Fruit fly (Drosophila melanogaster) whole organism, prepupa: ENCODE results near the gene Delta.

Experiments used
- Blimp-1 ChIP-seq: fragments of 200-800 bp; sonication (Bioruptor generic); optimal IDR thresholded peaks from 3 replicates; lab custom pipeline; 2017; ENCODE audit warnings: missing biosample characterization, missing genetic modification characterization, mild to moderate bottlenecking, moderate library complexity, missing genetic modification reagents
- CG10669 ChIP-seq: fragments of 200-800 bp; sonication (Bioruptor generic); optimal IDR thresholded peaks from 3 replicates; lab custom pipeline; 2018; ENCODE audit warnings: missing biosample characterization, mild to moderate bottlenecking, missing genetic modification characterization, moderate library complexity
- CG11902 ChIP-seq: fragments of 200-800 bp; sonication (Bioruptor generic); optimal IDR thresholded peaks from 3 replicates; lab custom pipeline; 2016; ENCODE audit warnings: missing biosample characterization, missing genetic modification characterization
- CG15336 ChIP-seq: fragments of 200-800 bp; sonication (Bioruptor generic); IDR thresholded peaks from 2 replicates; pipeline ENCODE4 v1.3.6; 2022; ENCODE audit warnings: missing biosample characterization, missing genetic modification characterization
- CG1621 ChIP-seq: fragments of 200-800 bp; sonication (Bioruptor generic); optimal IDR thresholded peaks from 3 replicates; lab custom pipeline; 2018; ENCODE audit warnings: missing biosample characterization, mild to moderate bottlenecking, missing genetic modification characterization
- CG16779 ChIP-seq: fragments of 200-800 bp; sonication (Bioruptor generic); optimal IDR thresholded peaks from 3 replicates; lab custom pipeline; 2017; ENCODE audit warnings: missing biosample characterization, mild to moderate bottlenecking, missing genetic modification characterization
- CG3032 ChIP-seq: fragments of 200-800 bp; optimal IDR thresholded peaks from 2 replicates; lab custom pipeline; 2019; ENCODE audit warnings: missing biosample characterization, mild to moderate bottlenecking, missing genetic modification characterization, moderate library complexity
- CG31627 ChIP-seq: fragments of 200-800 bp; sonication (Bioruptor generic); optimal IDR thresholded peaks from 3 replicates; lab custom pipeline; 2016; ENCODE audit warnings: missing biosample characterization, missing genetic modification characterization
- CG34406 ChIP-seq: fragments of 200-800 bp; sonication (Bioruptor generic); optimal IDR thresholded peaks from 3 replicates; lab custom pipeline; 2016; ENCODE audit warnings: missing biosample characterization, missing genetic modification characterization
- CG3919 ChIP-seq: fragments of 200-800 bp; sonication (Bioruptor generic); optimal IDR thresholded peaks from 3 replicates; lab custom pipeline; 2016; ENCODE audit warnings: missing biosample characterization, missing genetic modification characterization
- CG6808 ChIP-seq: fragments of 200-800 bp; sonication (Bioruptor generic); optimal IDR thresholded peaks from 3 replicates; lab custom pipeline; 2017; ENCODE audit warnings: missing biosample characterization, missing genetic modification characterization, mild to moderate bottlenecking, moderate library complexity, missing genetic modification reagents
- CG6854 ChIP-seq: fragments of 200-800 bp; sonication (Bioruptor generic); optimal IDR thresholded peaks from 2 replicates; lab custom pipeline; 2017; ENCODE audit warnings: missing biosample characterization, mild to moderate bottlenecking, missing genetic modification characterization
- CG7368 ChIP-seq: fragments of 200-800 bp; sonication (Bioruptor generic); optimal IDR thresholded peaks from 3 replicates; lab custom pipeline; 2016; ENCODE audit warnings: missing biosample characterization, missing genetic modification characterization
- CG8119 ChIP-seq: fragments of 200-800 bp; sonication (Bioruptor generic); IDR thresholded peaks from 3 replicates; pipeline ENCODE4 v1.3.6; 2022; ENCODE audit warnings: missing biosample characterization, missing genetic modification characterization
- CG8319 ChIP-seq: fragments of 200-800 bp; sonication (Bioruptor generic); optimal IDR thresholded peaks from 3 replicates; lab custom pipeline; 2016; ENCODE audit warnings: missing biosample characterization, missing genetic modification characterization
- CG8632 ChIP-seq: fragments of 200-800 bp; sonication (Bioruptor generic); optimal IDR thresholded peaks from 3 replicates; lab custom pipeline; 2016; ENCODE audit warnings: missing biosample characterization, missing genetic modification characterization
- Eip75B ChIP-seq: fragments of 200-800 bp; sonication (Bioruptor generic); optimal IDR thresholded peaks from 3 replicates; lab custom pipeline; 2016; ENCODE audit warnings: missing biosample characterization, missing genetic modification characterization
- Eip78C ChIP-seq: fragments of 200-800 bp; sonication (Bioruptor generic); peaks from one replicate; lab custom pipeline; 2016; ENCODE audit warnings: missing biosample characterization, missing genetic modification characterization
- Ets96B ChIP-seq: fragments of 200-800 bp; optimal IDR thresholded peaks from 2 replicates; lab custom pipeline; 2019; ENCODE audit warnings: missing biosample characterization, mild to moderate bottlenecking, missing genetic modification characterization, moderate library complexity
- Hr38 ChIP-seq: sonication (Bioruptor generic); optimal IDR thresholded peaks from 2 replicates; lab custom pipeline; 2016; ENCODE audit warnings: missing biosample characterization, missing genetic modification characterization
- Hr39 ChIP-seq: fragments of 200-800 bp; sonication (Bioruptor generic); optimal IDR thresholded peaks from 2 replicates; lab custom pipeline; 2016; ENCODE audit warnings: missing biosample characterization, missing genetic modification characterization
- Lpt ChIP-seq: fragments of 200-800 bp; sonication (Bioruptor generic); optimal IDR thresholded peaks from 3 replicates; lab custom pipeline; 2016; ENCODE audit warnings: missing biosample characterization, missing genetic modification characterization
- OdsH ChIP-seq: fragments of 200-800 bp; sonication (Bioruptor generic); optimal IDR thresholded peaks from 3 replicates; lab custom pipeline; 2016; ENCODE audit warnings: missing biosample characterization, missing genetic modification characterization
- Smox ChIP-seq: fragments of 200-800 bp; sonication (Bioruptor generic); optimal IDR thresholded peaks from 3 replicates; lab custom pipeline; 2016; ENCODE audit warnings: missing biosample characterization, missing genetic modification characterization
- Sox15 ChIP-seq: fragments of 200-800 bp; sonication (Bioruptor generic); optimal IDR thresholded peaks from 3 replicates; lab custom pipeline; 2016; ENCODE audit warnings: missing biosample characterization, missing genetic modification characterization
- cyc ChIP-seq: fragments of 200-800 bp; sonication (Bioruptor generic); optimal IDR thresholded peaks from 3 replicates; lab custom pipeline; 2016; ENCODE audit warnings: missing biosample characterization, missing genetic modification characterization
- dac ChIP-seq: fragments of 200-800 bp; sonication (Bioruptor generic); optimal IDR thresholded peaks from 2 replicates; lab custom pipeline; 2017; ENCODE audit warnings: missing biosample characterization, mild to moderate bottlenecking, missing genetic modification characterization
- eg ChIP-seq: fragments of 200-800 bp; sonication (Bioruptor generic); IDR thresholded peaks from 3 replicates; pipeline ENCODE4 v1.3.6; 2022; ENCODE audit warnings: missing biosample characterization, missing genetic modification characterization
- esn ChIP-seq: fragments of 200-800 bp; sonication (Bioruptor generic); optimal IDR thresholded peaks from 2 replicates; lab custom pipeline; 2016; ENCODE audit warnings: missing biosample characterization, mild to moderate bottlenecking, missing genetic modification characterization, moderate library complexity
- fd59A ChIP-seq: fragments of 200-800 bp; sonication (Bioruptor generic); optimal IDR thresholded peaks from 2 replicates; lab custom pipeline; 2017; ENCODE audit warnings: missing biosample characterization, mild to moderate bottlenecking, missing genetic modification characterization, missing genetic modification reagents
- lz ChIP-seq: fragments of 200-800 bp; sonication (Bioruptor generic); optimal IDR thresholded peaks from 3 replicates; lab custom pipeline; 2016; ENCODE audit warnings: missing biosample characterization, missing genetic modification characterization
- net ChIP-seq: fragments of 200-800 bp; sonication (Bioruptor generic); optimal IDR thresholded peaks from 3 replicates; lab custom pipeline; 2016; ENCODE audit warnings: missing biosample characterization, missing genetic modification characterization
- spab ChIP-seq: fragments of 200-800 bp; sonication (Bioruptor generic); optimal IDR thresholded peaks from 2 replicates; lab custom pipeline; 2017; ENCODE audit warnings: missing biosample characterization, mild to moderate bottlenecking, missing genetic modification characterization, missing genetic modification reagents
- topi ChIP-seq: fragments of 200-800 bp; sonication (Bioruptor generic); optimal IDR thresholded peaks from 3 replicates; lab custom pipeline; 2016; ENCODE audit warnings: missing biosample characterization, missing genetic modification characterization
- vri ChIP-seq: fragments of 200-800 bp; sonication (Bioruptor generic); optimal IDR thresholded peaks from 3 replicates; lab custom pipeline; 2016; ENCODE audit warnings: missing biosample characterization, mild to moderate bottlenecking, missing genetic modification characterization

Delta gene

DNA sequence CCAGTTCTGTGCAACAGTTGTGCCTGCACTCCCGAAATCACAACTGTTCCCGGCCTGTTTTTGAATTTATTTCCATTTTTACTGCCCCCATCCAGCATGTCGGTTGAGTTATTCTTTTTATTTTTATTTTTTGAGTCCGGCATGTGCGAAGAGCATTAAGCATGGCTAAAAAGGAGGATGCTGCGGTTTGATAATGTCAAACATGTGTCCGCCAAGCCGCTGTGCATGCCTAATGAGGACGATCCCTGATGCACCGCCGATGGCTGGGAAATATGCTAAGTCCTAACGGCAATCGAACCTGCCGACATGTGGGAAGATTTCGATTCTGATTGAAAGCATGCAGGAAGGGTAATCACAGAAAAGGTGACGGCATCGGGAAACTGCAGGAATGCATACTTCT is 20.5 kb upstream of the Delta start:
- TF ChIP-seq cyc (GFP tag; lab: Kevin White, UChicago) (no peak), CG7368 (GFP tag; lab: Kevin White, UChicago) (no peak), CG1621 (no peak), spab (GFP tag; lab: Kevin White, UChicago) (no peak), Smox (GFP tag; lab: Kevin White, UChicago) (no peak), eg (GFP tag; lab: Robert Waterston, UW) (no peak)

dm6 chr3R:19345214-19345613 is 19.2 kb upstream of the Delta start:
- TF ChIP-seq CG3032 (tag; lab: Kevin White, UChicago), result no peak
- no peak for TF ChIP-seq CG6854 (GFP tag; lab: Kevin White, UChicago)
- TF ChIP-seq topi (GFP tag; lab: Kevin White, UChicago), result no peak
- no peak for TF ChIP-seq CG3919 (GFP tag; lab: Kevin White, UChicago)
- TF ChIP-seq net (GFP tag; lab: Kevin White, UChicago), result no peak
- no peak for TF ChIP-seq CG10669 (GFP tag; lab: Kevin White, UChicago)
- no peak for TF ChIP-seq esn
- no peak for TF ChIP-seq CG34406 (GFP tag; lab: Kevin White, UChicago)
- no peak for TF ChIP-seq Hr39 (GFP tag; lab: Kevin White, UChicago)
- TF ChIP-seq lz (GFP tag; lab: Kevin White, UChicago), result no peak
- no peak for TF ChIP-seq Hr38 (GFP tag; lab: Kevin White, UChicago)
- no peak for TF ChIP-seq CG15336
- no peak for TF ChIP-seq vri (GFP tag; lab: Kevin White, UChicago)
- TF ChIP-seq OdsH, result no peak
- TF ChIP-seq Blimp-1 (GFP tag; lab: Kevin White, UChicago), result no peak
- no peak for TF ChIP-seq CG31627 (GFP tag; lab: Kevin White, UChicago)
- TF ChIP-seq Sox15 (GFP tag; lab: Kevin White, UChicago), result no peak
- TF ChIP-seq CG8632 (GFP tag; lab: Kevin White, UChicago), result no peak
- TF ChIP-seq, all 60 proteins: peak for 0

DNA sequence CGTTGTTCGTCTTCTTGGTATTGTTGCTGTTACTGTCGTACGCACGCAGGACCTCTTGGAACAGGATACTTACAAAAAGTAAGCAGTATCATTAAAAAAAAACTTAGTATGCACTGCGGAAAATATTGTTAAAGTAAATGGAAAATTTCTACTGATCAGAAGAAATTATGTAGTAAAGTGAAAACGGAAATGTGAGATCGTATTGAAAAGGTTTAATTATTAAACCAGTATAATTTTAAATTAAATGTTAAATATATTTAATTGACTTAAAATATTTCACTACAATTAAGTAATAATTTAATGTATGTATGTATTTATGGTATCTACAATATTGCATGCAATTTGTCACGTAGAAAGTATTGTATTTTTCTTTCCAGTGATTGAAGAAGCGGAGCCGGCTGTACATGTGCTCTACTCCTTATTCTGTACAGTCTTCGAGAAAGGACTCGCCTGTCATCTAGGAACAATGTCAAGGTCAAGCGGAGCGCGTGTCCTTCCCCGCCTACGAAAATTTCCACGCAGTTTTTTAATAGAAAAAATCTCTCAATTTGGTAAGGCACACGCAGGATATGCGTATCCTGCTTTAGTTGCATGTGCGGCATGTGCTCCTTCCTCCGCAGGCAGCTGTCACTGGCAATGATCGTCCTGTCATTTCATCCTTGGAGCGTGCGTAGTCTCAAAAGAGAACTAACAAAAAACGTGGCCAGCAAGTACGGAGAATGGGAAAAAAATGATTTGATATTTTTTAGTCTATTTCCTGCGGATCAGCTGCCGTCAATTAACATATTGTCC is 17.7 kb upstream of the Delta start:
- TF ChIP-seq CG11902 (GFP tag; lab: Kevin White, UChicago), result no peak
- no peak for TF ChIP-seq Ets96B
- peak; percentile 7 for TF ChIP-seq Eip78C (GFP tag; lab: Kevin White, UChicago)
- TF ChIP-seq spab (GFP tag; lab: Kevin White, UChicago), result no peak
- no peak for TF ChIP-seq CG34406 (GFP tag; lab: Kevin White, UChicago)
- no peak for TF ChIP-seq CG6808 (GFP tag; lab: Kevin White, UChicago)

dm6 chr3R:19341779-19342178 is 15.8 kb upstream of the Delta start:
- TF ChIP-seq Lpt (GFP tag; lab: Kevin White, UChicago) (no peak), dac (GFP tag; lab: Kevin White, UChicago) (no peak), Eip75B (no peak), CG8319 (GFP tag; lab: Kevin White, UChicago) (no peak), CG16779 (tag; lab: Kevin White, UChicago) (no peak), vri (GFP tag; lab: Kevin White, UChicago) (no peak), CG8632 (GFP tag; lab: Kevin White, UChicago) (no peak), lz (GFP tag; lab: Kevin White, UChicago) (no peak), fd59A (GFP tag; lab: Kevin White, UChicago) (no peak), CG8119 (no peak)
